Worm (Caenorhabditis elegans) whole organism, L1 larva: Measurements from ENCODE around the gene F01D4.8.

ENCODE experiments used
- C04F5.9 ChIP-seq: sonication (generic microtip); optimal IDR thresholded peaks from 2 replicates; lab custom pipeline; 2016; ENCODE audit warnings: missing genetic modification characterization, missing compliant biosample characterization
- F16B12.6 ChIP-seq: fragments of 150-350 bp; optimal IDR thresholded peaks from 2 replicates; lab custom pipeline; 2014; ENCODE audit warnings: missing biosample characterization, missing genetic modification characterization
- ama-1 ChIP-seq: fragments of 150-350 bp; optimal IDR thresholded peaks from 2 replicates; lab custom pipeline; 2014
- blmp-1 ChIP-seq: fragments of 150-350 bp; optimal IDR thresholded peaks from 2 replicates; lab custom pipeline; 2014; ENCODE audit warnings: missing biosample characterization, missing genetic modification characterization
- ceh-8 ChIP-seq: fragments of 200-800 bp; sonication (Bioruptor generic); optimal IDR thresholded peaks from 2 replicates; lab custom pipeline; 2018; ENCODE audit warnings: mild to moderate bottlenecking, missing genetic modification characterization, moderate library complexity, missing compliant biosample characterization
- ceh-82 ChIP-seq, 3 experiments: fragments of 150-350 bp in 1 of 3; sonication (generic microtip) in 2 of 3; optimal IDR thresholded peaks; 2 replicates each; lab custom pipeline; 2014 to 2017; ENCODE audit warnings: missing biosample characterization in 3 of 3, missing genetic modification characterization in 3 of 3
- ces-1 ChIP-seq: fragments of 150-350 bp; optimal IDR thresholded peaks from 2 replicates; lab custom pipeline; 2014; ENCODE audit warnings: missing biosample characterization, missing genetic modification reagents, missing genetic modification characterization
- dpl-1 ChIP-seq, 3 experiments: fragments of 150-350 bp in 2 of 3; sonication (generic microtip) in 1 of 3; optimal IDR thresholded peaks; 2 replicates each; lab custom pipeline; 2014 to 2017; ENCODE audit warnings: missing biosample characterization in 3 of 3, missing genetic modification characterization in 3 of 3, missing genetic modification reagents in 3 of 3
- efl-1 ChIP-seq, 4 experiments: fragments of 150-350 bp; optimal IDR thresholded peaks in 3 of 4; peaks in 1 of 4; 1 replicate in 1 of 4; 2 replicates in 3 of 4; lab custom pipeline; 2014; ENCODE audit warnings: missing biosample characterization in 2 of 4, missing genetic modification characterization in 2 of 4, missing genetic modification reagents in 2 of 4
- egl-13 ChIP-seq: sonication (generic microtip); optimal IDR thresholded peaks from 2 replicates; lab custom pipeline; 2016; ENCODE audit warnings: missing genotype, missing genetic modification reagents, missing genetic modification characterization, missing compliant biosample characterization
- elt-2 ChIP-seq: sonication (generic microtip); optimal IDR thresholded peaks from 2 replicates; lab custom pipeline; 2016; ENCODE audit warnings: missing genetic modification characterization, mild to moderate bottlenecking, inconsistent platforms, missing compliant biosample characterization, missing genetic modification reagents
- ets-5 ChIP-seq: fragments of 200-800 bp; sonication (Bioruptor generic); IDR thresholded peaks from 2 replicates; pipeline ENCODE4 v1.3.6; 2022; ENCODE audit warnings: missing genetic modification characterization, missing compliant biosample characterization
- fkh-10 ChIP-seq: sonication (generic microtip); optimal IDR thresholded peaks from 2 replicates; lab custom pipeline; 2017; ENCODE audit warnings: missing biosample characterization, missing genetic modification reagents, missing genetic modification characterization
- fos-1 ChIP-seq: fragments of 150-350 bp; optimal IDR thresholded peaks from 2 replicates; lab custom pipeline; 2014; ENCODE audit warnings: missing biosample characterization, missing genetic modification characterization
- grh-1 ChIP-seq: fragments of 200-800 bp; sonication (Bioruptor generic); IDR thresholded peaks from 2 replicates; pipeline ENCODE4 v1.3.6; 2022; ENCODE audit warnings: missing genetic modification reagents, missing genetic modification characterization, missing compliant biosample characterization
- hlh-4 ChIP-seq: sonication (generic microtip); optimal IDR thresholded peaks from 2 replicates; lab custom pipeline; 2016; ENCODE audit warnings: mild to moderate bottlenecking, missing genetic modification characterization, missing compliant biosample characterization
- hpl-2 ChIP-seq: fragments of 150-350 bp; optimal IDR thresholded peaks from 2 replicates; lab custom pipeline; 2014; ENCODE audit warnings: missing biosample characterization, missing genetic modification reagents, missing genetic modification characterization
- isw-1 ChIP-seq: fragments of 200-800 bp; sonication (Bioruptor generic); IDR thresholded peaks from 2 replicates; pipeline ENCODE4 v1.3.6; 2022; ENCODE audit warnings: missing genetic modification characterization, missing compliant biosample characterization
- lin-14 ChIP-seq: fragments of 200-800 bp; sonication (Bioruptor generic); optimal IDR thresholded peaks from 2 replicates; lab custom pipeline; 2018; ENCODE audit warnings: mild to moderate bottlenecking, missing genetic modification characterization, moderate library complexity, missing compliant biosample characterization
- lin-15B ChIP-seq: fragments of 150-350 bp; sonication (generic microtip); optimal IDR thresholded peaks from 3 replicates; lab custom pipeline; 2014; ENCODE audit warnings: missing biosample characterization, missing genetic modification characterization
- lin-39 ChIP-seq: fragments of 150-350 bp; optimal IDR thresholded peaks from 2 replicates; lab custom pipeline; 2014; ENCODE audit warnings: missing biosample characterization, missing genetic modification reagents, missing genetic modification characterization
- lsy-2 ChIP-seq, 2 experiments: fragments of 150-350 bp; optimal IDR thresholded peaks; 2 replicates each; lab custom pipeline; 2014; ENCODE audit warnings: missing biosample characterization in 2 of 2, missing genetic modification characterization in 2 of 2
- mab-9 ChIP-seq: fragments of 200-800 bp; sonication (Bioruptor generic); IDR thresholded peaks from 2 replicates; pipeline ENCODE4 v1.3.6; 2022; ENCODE audit warnings: missing genetic modification reagents, missing genetic modification characterization, missing compliant biosample characterization
- mdl-1 ChIP-seq, 2 experiments: fragments of 150-350 bp; optimal IDR thresholded peaks; 2 replicates each; lab custom pipeline; 2014 to 2017; ENCODE audit warnings: missing biosample characterization in 2 of 2, missing genetic modification characterization in 2 of 2, inconsistent platforms in 1 of 2
- nhr-11 ChIP-seq: fragments of 150-350 bp; optimal IDR thresholded peaks from 2 replicates; lab custom pipeline; 2014; ENCODE audit warnings: missing biosample characterization, missing genetic modification characterization
- nhr-12 ChIP-seq: sonication (generic microtip); optimal IDR thresholded peaks from 2 replicates; lab custom pipeline; 2017; ENCODE audit warnings: missing biosample characterization, missing genetic modification characterization
- nhr-19 ChIP-seq: fragments of 200-800 bp; sonication (Bioruptor generic); conservative IDR thresholded peaks from 2 replicates; pipeline ENCODE4 v1.3.6; 2022; ENCODE audit warnings: missing genetic modification characterization, missing compliant biosample characterization
- nhr-20 ChIP-seq: sonication (generic microtip); optimal IDR thresholded peaks from 2 replicates; lab custom pipeline; 2016; ENCODE audit warnings: mild to moderate bottlenecking, missing genetic modification characterization, missing compliant biosample characterization
- nhr-237 ChIP-seq: fragments of 150-350 bp; optimal IDR thresholded peaks from 2 replicates; lab custom pipeline; 2014; ENCODE audit warnings: missing biosample characterization, missing genetic modification characterization
- nhr-77 ChIP-seq: fragments of 150-350 bp; optimal IDR thresholded peaks from 2 replicates; lab custom pipeline; 2014; ENCODE audit warnings: missing biosample characterization, missing genetic modification characterization
- nhr-84 ChIP-seq: sonication (generic microtip); optimal IDR thresholded peaks from 2 replicates; lab custom pipeline; 2017; ENCODE audit warnings: missing biosample characterization, missing genetic modification characterization
- nhr-85 ChIP-seq: sonication (generic microtip); peaks from one replicate; lab custom pipeline; 2016; ENCODE audit warnings: missing genetic modification characterization, inconsistent platforms, missing compliant biosample characterization
- rnt-1 ChIP-seq: sonication (generic microtip); optimal IDR thresholded peaks from 2 replicates; lab custom pipeline; 2016; ENCODE audit warnings: mild to moderate bottlenecking, missing genetic modification characterization, moderate library complexity, missing compliant biosample characterization
- skn-1 ChIP-seq: fragments of 150-350 bp; optimal IDR thresholded peaks from 2 replicates; lab custom pipeline; 2014; ENCODE audit warnings: missing biosample characterization, missing genetic modification characterization
- snpc-4 ChIP-seq: fragments of 150-350 bp; optimal IDR thresholded peaks from 2 replicates; lab custom pipeline; 2014; ENCODE audit warnings: missing biosample characterization, missing genetic modification characterization
- sox-4 ChIP-seq: sonication (generic microtip); optimal IDR thresholded peaks from 2 replicates; lab custom pipeline; 2016; ENCODE audit warnings: missing genetic modification characterization, missing compliant biosample characterization
- sptf-1 ChIP-seq: fragments of 150-350 bp; optimal IDR thresholded peaks from 2 replicates; lab custom pipeline; 2014; ENCODE audit warnings: missing biosample characterization, missing genetic modification characterization
- sup-37 ChIP-seq: fragments of 200-800 bp; sonication (Bioruptor generic); optimal IDR thresholded peaks from 2 replicates; lab custom pipeline; 2018; ENCODE audit warnings: mild to moderate bottlenecking, missing genetic modification characterization, missing compliant biosample characterization
- swsn-7 ChIP-seq: sonication (generic microtip); optimal IDR thresholded peaks from 2 replicates; lab custom pipeline; 2016; ENCODE audit warnings: missing genetic modification characterization, missing compliant biosample characterization
- tbx-2 ChIP-seq: sonication (generic microtip); optimal IDR thresholded peaks from 2 replicates; lab custom pipeline; 2016; ENCODE audit warnings: missing genetic modification characterization, missing compliant biosample characterization
- unc-130 ChIP-seq: fragments of 150-350 bp; optimal IDR thresholded peaks from 2 replicates; lab custom pipeline; 2017; ENCODE audit warnings: missing biosample characterization, missing genetic modification characterization, inconsistent platforms
- unc-30 ChIP-seq: sonication (generic microtip); optimal IDR thresholded peaks from 2 replicates; lab custom pipeline; 2017; ENCODE audit warnings: missing biosample characterization, missing genetic modification characterization
- unc-98 ChIP-seq: fragments of 200-800 bp; sonication (Bioruptor generic); IDR thresholded peaks from 2 replicates; pipeline ENCODE4 v1.3.6; 2022; ENCODE audit warnings: missing genetic modification characterization, missing compliant biosample characterization
- vab-15 ChIP-seq: sonication (generic microtip); optimal IDR thresholded peaks from 2 replicates; lab custom pipeline; 2017; ENCODE audit warnings: missing genotype, mild to moderate bottlenecking, missing genetic modification characterization, missing compliant biosample characterization
- zip-4 ChIP-seq: fragments of 200-800 bp; sonication (Bioruptor generic); optimal IDR thresholded peaks from 2 replicates; lab custom pipeline; 2018; ENCODE audit warnings: mild to moderate bottlenecking, missing genetic modification characterization, moderate library complexity, missing compliant biosample characterization
- ztf-11 ChIP-seq, 2 experiments: sonication (generic microtip); optimal IDR thresholded peaks; 2 replicates each; lab custom pipeline; 2016 to 2017; ENCODE audit warnings: missing genetic modification characterization in 2 of 2, missing biosample characterization in 1 of 2, missing compliant biosample characterization in 1 of 2
- ztf-4 ChIP-seq: fragments of 150-350 bp; optimal IDR thresholded peaks from 2 replicates; lab custom pipeline; 2014; ENCODE audit warnings: missing biosample characterization, missing genetic modification characterization

The F01D4.8 gene

DNA sequence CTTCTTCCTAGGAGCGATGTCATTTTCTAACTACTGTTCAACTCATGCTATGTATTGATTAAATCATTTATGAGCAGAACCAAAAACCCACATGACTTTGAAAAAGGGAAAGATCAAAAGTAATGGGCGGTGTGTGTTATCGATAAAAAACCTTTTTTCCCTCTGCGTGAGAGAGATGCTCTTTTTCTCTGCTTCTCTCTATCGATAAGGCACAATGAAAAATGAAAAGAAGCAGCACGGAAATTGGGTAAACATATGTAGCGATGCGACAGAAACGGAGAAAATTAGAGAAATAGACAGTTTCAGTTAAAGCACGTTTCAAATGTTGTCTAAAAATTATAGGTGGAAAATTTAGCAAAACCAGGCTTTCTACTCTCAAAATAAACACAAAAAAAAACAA is 49.4 kb upstream of the F01D4.8 start (continued):
- TF ChIP-seq lin-14 (GFP tag; lab: Kevin White, UChicago), result peak; percentile 75
- TF ChIP-seq nhr-237 (tag; lab: Kevin White, UChicago), result peak; percentile 6
- peak; percentile 68 for TF ChIP-seq nhr-77 (tag; lab: Kevin White, UChicago)
- no peak for TF ChIP-seq snpc-4 (tag; lab: Kevin White, UChicago)
- TF ChIP-seq nhr-12 (tag; lab: Kevin White, UChicago), result no peak
- no peak for TF ChIP-seq unc-98 (GFP tag; lab: Robert Waterston, UW)
- peak; percentile 68 for TF ChIP-seq rnt-1
- no peak for TF ChIP-seq dpl-1 (GFP tag; optimal IDR thresholded peaks at IDR 0.05; lab: Kevin White, UChicago)
- TF ChIP-seq mdl-1 (tag; optimal IDR thresholded peaks at IDR 0.05; lab: Kevin White, UChicago), result peak in 1 of 2 experiments; percentile 64
- TF ChIP-seq tbx-2, result no peak
- no peak for TF ChIP-seq isw-1
- no peak for TF ChIP-seq nhr-11 (tag; lab: Kevin White, UChicago)
- TF ChIP-seq efl-1 (optimal IDR thresholded peaks at IDR 0.05; lab: Kevin White, UChicago), result peak; percentile 20 to 36
- TF ChIP-seq efl-1 (GFP tag; optimal IDR thresholded peaks at IDR 0.05 in 1 of 2; lab: Kevin White, UChicago), result peak in 1 of 2 experiments; percentile 38
- no peak for TF ChIP-seq lin-39 (tag; lab: Kevin White, UChicago)
- TF ChIP-seq sup-37 (GFP tag; lab: Kevin White, UChicago), result no peak
- no peak for TF ChIP-seq egl-13
- TF ChIP-seq ceh-82 (tag; optimal IDR thresholded peaks at IDR 0.05; lab: Kevin White, UChicago), result no peak

- TF ChIP-seq fos-1 (tag; lab: Kevin White, UChicago), result no peak
- TF ChIP-seq fkh-10, result no peak
- TF ChIP-seq nhr-19 (GFP tag; lab: Robert Waterston, UW), result no peak
- TF ChIP-seq nhr-11 (tag; lab: Kevin White, UChicago), result no peak
- no peak for TF ChIP-seq nhr-20
- no peak for TF ChIP-seq nhr-12 (tag; lab: Kevin White, UChicago)
- no peak for TF ChIP-seq unc-30
These were observed 48.8 kb upstream of the F01D4.8 start, which contains the start of gene tax-6 for ce11 chrIV:10501550-10502240. Gene tax-6, minus strand, starts transcription at chrIV:10501600.

ce11 chrIV:10500481-10500880 is 47.6 kb upstream of the F01D4.8 start:
- no peak for TF ChIP-seq skn-1 (tag; lab: Kevin White, UChicago)
- no peak for TF ChIP-seq zip-4 (GFP tag; lab: Kevin White, UChicago)
- TF ChIP-seq fkh-10, result peak; percentile 13
- TF ChIP-seq nhr-85 (tag; lab: Kevin White, UChicago), result no peak

DNA sequence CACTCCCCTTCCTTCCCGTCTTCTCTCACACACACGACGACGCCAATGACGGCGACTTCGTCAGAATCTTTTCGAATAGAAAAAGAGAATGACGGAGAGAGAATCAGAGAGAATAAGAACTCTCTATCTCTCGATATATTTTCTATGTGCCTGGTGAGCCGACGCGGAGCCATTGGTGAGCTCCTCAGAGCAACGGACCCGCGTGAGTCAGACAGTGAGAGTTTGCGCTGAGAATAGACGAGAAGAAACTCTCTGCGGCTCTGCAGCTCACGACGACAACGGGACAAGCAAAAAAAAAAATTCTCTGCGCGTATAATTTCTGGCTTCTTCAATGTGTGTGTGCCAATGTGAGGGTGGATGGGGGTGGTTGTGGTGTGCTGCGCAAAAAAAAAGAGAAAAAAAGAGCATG is 47.1 kb upstream of the F01D4.8 start:
- TF ChIP-seq nhr-12 (tag; lab: Kevin White, UChicago), result no peak
- no peak for TF ChIP-seq unc-30
- no peak for TF ChIP-seq elt-2 (tag; lab: Kevin White, UChicago)
- peak; percentile 68 for TF ChIP-seq fos-1 (tag; lab: Kevin White, UChicago)
- no peak for TF ChIP-seq hlh-4
- peak; percentile 24 to 74 for TF ChIP-seq lsy-2 (tag; optimal IDR thresholded peaks at IDR 0.05; lab: Kevin White, UChicago)
- TF ChIP-seq swsn-7 (tag; lab: Kevin White, UChicago), result peak; percentile 67
- no peak for TF ChIP-seq ama-1
- peak; percentile 4 for TF ChIP-seq lin-15B
- TF ChIP-seq ztf-11 (tag; optimal IDR thresholded peaks at IDR 0.05; lab: Kevin White, UChicago), result peak in 1 of 2 experiments; percentile 13
- no peak for TF ChIP-seq unc-130 (tag; lab: Kevin White, UChicago)
- TF ChIP-seq ets-5 (GFP tag; lab: Robert Waterston, UW), result no peak
- TF ChIP-seq ces-1 (GFP tag; lab: Kevin White, UChicago), result no peak
- TF ChIP-seq sox-4 (tag; lab: Kevin White, UChicago), result peak; percentile 34
- no peak for TF ChIP-seq hpl-2 (GFP tag; lab: Kevin White, UChicago)
- TF ChIP-seq grh-1 (GFP tag; lab: Robert Waterston, UW), result no peak
- no peak for TF ChIP-seq nhr-84 (tag; lab: Kevin White, UChicago)
- no peak for TF ChIP-seq sptf-1 (tag; lab: Kevin White, UChicago)
- no peak for TF ChIP-seq nhr-11 (tag; lab: Kevin White, UChicago)
- peak; percentile 61 for TF ChIP-seq mab-9 (GFP tag; lab: Robert Waterston, UW)
- TF ChIP-seq blmp-1 (tag; lab: Kevin White, UChicago), result no peak
- TF ChIP-seq vab-15, result no peak
- TF ChIP-seq ceh-8 (GFP tag; lab: Kevin White, UChicago), result no peak
- no peak for TF ChIP-seq C04F5.9 (tag; lab: Kevin White, UChicago)
- no peak for TF ChIP-seq lin-39 (tag; lab: Kevin White, UChicago)
- no peak for TF ChIP-seq F16B12.6
- TF ChIP-seq ztf-4 (tag; lab: Kevin White, UChicago), result peak; percentile 41
